Fruit fly (Drosophila melanogaster): ENCODE data around the gene CG4496.
A peak's percentile ranks its signal among the peaks of the same experiment; 100 is the strongest.

CG4496 gene

dm6 chr2L:7219172-7219571 is 29.4 kb upstream of the CG4496 start:
- TF ChIP-seq CG7045 (GFP tag; optimal IDR thresholded peaks at IDR 0.05) (no peak), CG7101 (tag; optimal IDR thresholded peaks at IDR 0.05) (no peak), CG11617 (GFP tag; optimal IDR thresholded peaks at IDR 0.05) (no peak), pad (GFP tag; optimal IDR thresholded peaks at IDR 0.05) (no peak), toe (GFP tag; optimal IDR thresholded peaks at IDR 0.05) (no peak), cnc (optimal IDR thresholded peaks at IDR 0.05) (no peak), Mnt (GFP tag; optimal IDR thresholded peaks at IDR 0.05) (no peak), CG12768 (GFP tag; optimal IDR thresholded peaks at IDR 0.05) (no peak), Clk (GFP tag; optimal IDR thresholded peaks at IDR 0.05) (no peak)

- TF ChIP-seq CG12768 (GFP tag; optimal IDR thresholded peaks at IDR 0.05) (peak; percentile 35), Mnt (GFP tag; optimal IDR thresholded peaks at IDR 0.05) (peak; percentile 36), tj (GFP tag; optimal IDR thresholded peaks at IDR 0.05) (peak; percentile 4), pad (GFP tag; optimal IDR thresholded peaks at IDR 0.05) (no peak), Clk (GFP tag; optimal IDR thresholded peaks at IDR 0.05) (no peak), CG7045 (GFP tag; optimal IDR thresholded peaks at IDR 0.05) (peak; percentile 1), CG1620 (GFP tag; optimal IDR thresholded peaks at IDR 0.05) (no peak), Crg-1 (GFP tag; optimal IDR thresholded peaks at IDR 0.05) (no peak), Hr96 (GFP tag; optimal IDR thresholded peaks at IDR 0.05) (no peak), CG5204 (GFP tag; optimal IDR thresholded peaks at IDR 0.05) (no peak), kay (GFP tag; ENCODE audit: borderline replicate concordance) (peak; percentile 53), ovo (GFP tag; optimal IDR thresholded peaks at IDR 0.05) (no peak), toe (GFP tag; optimal IDR thresholded peaks at IDR 0.05) (no peak), CG14711 (tag; optimal IDR thresholded peaks at IDR 0.05) (no peak), cic (GFP tag; optimal IDR thresholded peaks at IDR 0.05) (peak; percentile 84), CG7101 (tag; optimal IDR thresholded peaks at IDR 0.05) (no peak), CG11617 (GFP tag; optimal IDR thresholded peaks at IDR 0.05) (no peak), cnc (optimal IDR thresholded peaks at IDR 0.05) (no peak), bab1 (GFP tag; optimal IDR thresholded peaks at IDR 0.05) (no peak), CG33017 (tag; optimal IDR thresholded peaks at IDR 0.05) (peak; percentile 38)
Measured at dm6 chr2L:7217931-7218330, 28.1 kb upstream of the CG4496 start.

- no peak for TF ChIP-seq CG12768 (GFP tag; optimal IDR thresholded peaks at IDR 0.05)
- no peak for TF ChIP-seq bab1 (GFP tag; optimal IDR thresholded peaks at IDR 0.05)
- no peak for TF ChIP-seq CG1620 (GFP tag; optimal IDR thresholded peaks at IDR 0.05)
- TF ChIP-seq CG5204 (GFP tag; optimal IDR thresholded peaks at IDR 0.05) = no peak
- no peak for TF ChIP-seq cnc (optimal IDR thresholded peaks at IDR 0.05)
- no peak for TF ChIP-seq CG11617 (GFP tag; optimal IDR thresholded peaks at IDR 0.05)
- no peak for TF ChIP-seq ovo (GFP tag; optimal IDR thresholded peaks at IDR 0.05)
- no peak for TF ChIP-seq Hr96 (GFP tag; optimal IDR thresholded peaks at IDR 0.05)
- no peak for TF ChIP-seq kay (GFP tag; ENCODE audit: borderline replicate concordance)
- no peak for TF ChIP-seq cic (GFP tag; optimal IDR thresholded peaks at IDR 0.05)
- no peak for TF ChIP-seq CG33017 (tag; optimal IDR thresholded peaks at IDR 0.05)
- TF ChIP-seq toe (GFP tag; optimal IDR thresholded peaks at IDR 0.05) = no peak
- no peak for TF ChIP-seq CG7045 (GFP tag; optimal IDR thresholded peaks at IDR 0.05)
- TF ChIP-seq Crg-1 (GFP tag; optimal IDR thresholded peaks at IDR 0.05) = no peak
- no peak for TF ChIP-seq Clk (GFP tag; optimal IDR thresholded peaks at IDR 0.05)
- no peak for TF ChIP-seq CG7101 (tag; optimal IDR thresholded peaks at IDR 0.05)
- no peak for TF ChIP-seq pad (GFP tag; optimal IDR thresholded peaks at IDR 0.05)
- TF ChIP-seq Mnt (GFP tag; optimal IDR thresholded peaks at IDR 0.05) = no peak
Measured at dm6 chr2L:7217059-7217458, 27.2 kb upstream of the CG4496 start.

- TF ChIP-seq cnc (optimal IDR thresholded peaks at IDR 0.05) (no peak), cic (GFP tag; optimal IDR thresholded peaks at IDR 0.05) (peak; percentile 41), bab1 (GFP tag; optimal IDR thresholded peaks at IDR 0.05) (no peak), pad (GFP tag; optimal IDR thresholded peaks at IDR 0.05) (no peak)
Measured at dm6 chr2L:7216272-7216671, 26.5 kb upstream of the CG4496 start.

- no peak for TF ChIP-seq CG7045 (GFP tag; optimal IDR thresholded peaks at IDR 0.05)
- TF ChIP-seq toe (GFP tag; optimal IDR thresholded peaks at IDR 0.05) = no peak
- TF ChIP-seq cic (GFP tag; optimal IDR thresholded peaks at IDR 0.05) = no peak
Measured at dm6 chr2L:7215657-7216056, 25.8 kb upstream of the CG4496 start.

dm6 chr2L:7214885-7215284 is 25.1 kb upstream of the CG4496 start:
- TF ChIP-seq CG7101 (tag; optimal IDR thresholded peaks at IDR 0.05) (no peak), CG12768 (GFP tag; optimal IDR thresholded peaks at IDR 0.05) (peak; percentile 26), cic (GFP tag; optimal IDR thresholded peaks at IDR 0.05) (peak; percentile 66), CG5204 (GFP tag; optimal IDR thresholded peaks at IDR 0.05) (no peak), CG7045 (GFP tag; optimal IDR thresholded peaks at IDR 0.05) (no peak), kay (GFP tag; ENCODE audit: borderline replicate concordance) (peak; percentile 88), CG33017 (tag; optimal IDR thresholded peaks at IDR 0.05) (peak; percentile 19), Clk (GFP tag; optimal IDR thresholded peaks at IDR 0.05) (no peak), ovo (GFP tag; optimal IDR thresholded peaks at IDR 0.05) (no peak), Mnt (GFP tag; optimal IDR thresholded peaks at IDR 0.05) (no peak), tj (GFP tag; optimal IDR thresholded peaks at IDR 0.05) (peak; percentile 15), pad (GFP tag; optimal IDR thresholded peaks at IDR 0.05) (no peak), cnc (optimal IDR thresholded peaks at IDR 0.05) (no peak), bab1 (GFP tag; optimal IDR thresholded peaks at IDR 0.05) (no peak), CG11617 (GFP tag; optimal IDR thresholded peaks at IDR 0.05) (no peak), toe (GFP tag; optimal IDR thresholded peaks at IDR 0.05) (no peak), Hr96 (GFP tag; optimal IDR thresholded peaks at IDR 0.05) (no peak), CG1620 (GFP tag; optimal IDR thresholded peaks at IDR 0.05) (no peak), Crg-1 (GFP tag; optimal IDR thresholded peaks at IDR 0.05) (no peak), CG14711 (tag; optimal IDR thresholded peaks at IDR 0.05) (no peak)

dm6 chr2L:7213532-7213931 is 23.7 kb upstream of the CG4496 start:
- no peak for TF ChIP-seq pad (GFP tag; optimal IDR thresholded peaks at IDR 0.05)

Measured in whole organism, adult.